Worm (Caenorhabditis elegans) whole organism, midembryonic: ENCODE measurements around the gene fut-8.

Experiments
- T22C8.4 ChIP-seq: fragments of 200-800 bp; sonication (Bioruptor generic); IDR thresholded peaks from 2 replicates; pipeline ENCODE4 v1.3.6; 2022; ENCODE audit warnings: missing genetic modification characterization, missing compliant biosample characterization
- cog-1 ChIP-seq: sonication (generic microtip); optimal IDR thresholded peaks from 2 replicates; lab custom pipeline; 2016; ENCODE audit warnings: missing genetic modification characterization, missing compliant biosample characterization
- flt-1 ChIP-seq: fragments of 200-800 bp; sonication (Bioruptor generic); IDR thresholded peaks from 2 replicates; pipeline ENCODE4 v1.3.6; 2022; ENCODE audit warnings: missing genetic modification characterization, missing compliant biosample characterization
- klf-2 ChIP-seq: fragments of 200-800 bp; sonication (Bioruptor generic); conservative IDR thresholded peaks from 2 replicates; pipeline ENCODE4 v1.3.6; 2022; ENCODE audit warnings: missing genetic modification reagents, missing genetic modification characterization, missing compliant biosample characterization
- med-1 ChIP-seq: sonication (generic microtip); optimal IDR thresholded peaks from 2 replicates; lab custom pipeline; 2017; ENCODE audit warnings: missing genetic modification characterization, mild to moderate bottlenecking, missing compliant biosample characterization, antibody characterized with exemption, missing genetic modification reagents; ENCODE audit not compliant: insufficient read depth
- ref-1 ChIP-seq: fragments of 200-800 bp; sonication (Bioruptor generic); conservative IDR thresholded peaks from 2 replicates; pipeline ENCODE4 v1.3.6; 2022; ENCODE audit warnings: missing genetic modification reagents, missing genetic modification characterization, missing compliant biosample characterization
- tab-1 ChIP-seq: fragments of 200-800 bp; sonication (Bioruptor generic); IDR thresholded peaks from 2 replicates; pipeline ENCODE4 v1.3.6; 2022; ENCODE audit warnings: missing genetic modification characterization, missing compliant biosample characterization
- ztf-23 ChIP-seq: fragments of 200-800 bp; sonication (Bioruptor generic); IDR thresholded peaks from 2 replicates; pipeline ENCODE4 v1.3.6; 2022; ENCODE audit warnings: missing genetic modification reagents, missing genetic modification characterization, missing compliant biosample characterization
- ztf-29 ChIP-seq: fragments of 200-800 bp; sonication (Bioruptor generic); IDR thresholded peaks from 2 replicates; pipeline ENCODE4 v1.3.6; 2022; ENCODE audit warnings: missing genetic modification reagents, missing genetic modification characterization, missing compliant biosample characterization

DNA sequence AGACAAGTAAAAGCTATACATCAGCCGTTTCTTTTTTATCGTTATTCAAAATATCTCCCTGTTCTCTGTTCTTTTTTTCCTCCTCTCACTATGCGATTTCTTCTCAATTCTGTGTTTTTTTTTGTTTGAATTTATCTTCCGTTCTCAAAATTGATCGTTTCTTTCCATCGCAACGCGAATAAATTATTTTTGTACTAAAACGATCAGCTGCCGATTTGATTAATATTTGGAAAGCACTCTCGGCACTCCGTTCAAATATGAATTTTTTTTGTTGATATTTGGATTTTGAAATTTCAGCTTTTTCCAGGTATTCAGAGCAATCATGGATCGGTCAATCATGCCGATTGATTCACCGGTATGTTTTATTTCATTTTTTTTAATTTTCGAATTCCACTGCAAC is 47.1 kb downstream of the fut-8 start, which contains the start of gene pst-1:
- no peak for TF ChIP-seq klf-2 (GFP tag; lab: Robert Waterston, UW)
- no peak for TF ChIP-seq ztf-23 (GFP tag; lab: Robert Waterston, UW)
- no peak for TF ChIP-seq T22C8.4 (GFP tag; lab: Robert Waterston, UW)
- no peak for TF ChIP-seq ztf-29 (GFP tag; lab: Robert Waterston, UW)
- TF ChIP-seq cog-1 (tag; lab: Kevin White, UChicago) = no peak
- TF ChIP-seq med-1 (GFP tag; lab: Kevin White, UChicago) = no peak
- TF ChIP-seq flt-1 (GFP tag; lab: Robert Waterston, UW) = no peak
- TF ChIP-seq tab-1 (GFP tag; lab: Robert Waterston, UW) = no peak
- no peak for TF ChIP-seq ref-1 (GFP tag; lab: Robert Waterston, UW)
